Fruit fly (Drosophila melanogaster) whole organism, pupa: ENCODE results near the gene Smox.

Experiments
- CG12605 ChIP-seq: fragments of 200-800 bp; sonication (Bioruptor generic); IDR thresholded peaks from 2 replicates; pipeline ENCODE4 v1.3.6; 2022; ENCODE audit warnings: missing biosample characterization, missing genetic modification characterization
- CG14655 ChIP-seq: fragments of 200-800 bp; sonication (Bioruptor generic); optimal IDR thresholded peaks from 3 replicates; lab custom pipeline; 2017; ENCODE audit warnings: mild to moderate bottlenecking, missing biosample characterization, missing genetic modification reagents, missing genetic modification characterization
- CG15710 ChIP-seq: fragments of 200-800 bp; sonication (Bioruptor generic); optimal IDR thresholded peaks from 2 replicates; lab custom pipeline; 2018; ENCODE audit warnings: missing biosample characterization, mild to moderate bottlenecking, missing genetic modification characterization, moderate library complexity
- CG4496 ChIP-seq: fragments of 200-800 bp; sonication (Bioruptor generic); IDR thresholded peaks from 3 replicates; pipeline ENCODE4 v1.3.6; 2022; ENCODE audit warnings: missing biosample characterization, missing genetic modification characterization
- CG8159 ChIP-seq: fragments of 200-800 bp; sonication (Bioruptor generic); optimal IDR thresholded peaks from 3 replicates; lab custom pipeline; 2018; ENCODE audit warnings: missing biosample characterization, mild to moderate bottlenecking, missing genetic modification characterization, moderate library complexity
- CG8301 ChIP-seq: fragments of 200-800 bp; sonication (Bioruptor generic); optimal IDR thresholded peaks from 2 replicates; lab custom pipeline; 2018; ENCODE audit warnings: missing biosample characterization, mild to moderate bottlenecking, missing genetic modification characterization
- CG9948 ChIP-seq: fragments of 200-800 bp; sonication (Bioruptor generic); optimal IDR thresholded peaks from 2 replicates; lab custom pipeline; 2018; ENCODE audit warnings: missing biosample characterization, mild to moderate bottlenecking, missing genetic modification characterization, moderate library complexity
- Ets98B ChIP-seq: fragments of 200-800 bp; sonication (Bioruptor generic); IDR thresholded peaks from 2 replicates; pipeline ENCODE4 v1.3.6; 2022; ENCODE audit warnings: missing biosample characterization, missing genetic modification characterization
- Pif1A ChIP-seq: fragments of 200-800 bp; sonication (Bioruptor generic); optimal IDR thresholded peaks from 3 replicates; lab custom pipeline; 2016; ENCODE audit warnings: missing biosample characterization, missing genetic modification characterization
- Pif1B ChIP-seq: fragments of 200-800 bp; sonication (Bioruptor generic); optimal IDR thresholded peaks from 3 replicates; lab custom pipeline; 2016; ENCODE audit warnings: missing biosample characterization, missing genetic modification characterization
- Snoo ChIP-seq: fragments of 200-800 bp; sonication (Bioruptor generic); optimal IDR thresholded peaks from 3 replicates; lab custom pipeline; 2017; ENCODE audit warnings: missing biosample characterization, mild to moderate bottlenecking, missing genetic modification characterization, inconsistent platforms
- fd96Ca ChIP-seq: fragments of 200-800 bp; sonication (Bioruptor generic); IDR thresholded peaks from 3 replicates; pipeline ENCODE4 v1.3.6; 2022; ENCODE audit warnings: missing biosample characterization, missing genetic modification characterization
- rn ChIP-seq: fragments of 200-800 bp; sonication (Bioruptor generic); IDR thresholded peaks from 2 replicates; pipeline ENCODE4 v1.3.6; 2022; ENCODE audit warnings: missing biosample characterization, missing genetic modification characterization

Smox gene

dm6 chrX:8087113-8087512 is 55.0 kb downstream of the Smox start, which contains the start of gene CG2256:
TSS of gene CG2256 (minus strand) at chrX:8087213.
- TF ChIP-seq fd96Ca (GFP tag; lab: Robert Waterston, UW) (no peak), Pif1A (GFP tag; lab: Kevin White, UChicago) (no peak), Ets98B (GFP tag; lab: Robert Waterston, UW) (no peak), Pif1B (no peak), CG14655 (no peak), CG8301 (tag; lab: Kevin White, UChicago) (no peak), rn (GFP tag; lab: Robert Waterston, UW) (no peak), CG8159 (no peak), CG12605 (GFP tag; lab: Robert Waterston, UW) (no peak), CG9948 (no peak), CG4496 (GFP tag; lab: Robert Waterston, UW) (no peak), CG15710 (tag; lab: Kevin White, UChicago) (no peak), Snoo (tag; lab: Kevin White, UChicago) (no peak)
